Fruit fly (Drosophila melanogaster) whole organism, embryonic: ENCODE results near the gene MBD-like.

Experiments used
- Bgb ChIP-seq: fragments of 200-800 bp; sonication (Bioruptor generic); IDR thresholded peaks from 2 replicates; pipeline ENCODE4 v1.3.6; 2022; ENCODE audit warnings: missing biosample characterization, missing genetic modification characterization; ENCODE audit not compliant: partially characterized antibody
- BtbVII ChIP-seq: fragments of 200-800 bp; sonication (Bioruptor generic); optimal IDR thresholded peaks from 3 replicates; lab custom pipeline; 2017; ENCODE audit warnings: missing biosample characterization, mild to moderate bottlenecking, missing genetic modification characterization
- CG10979 ChIP-seq: fragments of 200-800 bp; sonication (Bioruptor generic); optimal IDR thresholded peaks from 2 replicates; lab custom pipeline; 2018; ENCODE audit warnings: missing biosample characterization, mild to moderate bottlenecking, missing genetic modification characterization, moderate library complexity
- CG11085 ChIP-seq: fragments of 200-800 bp; sonication (Bioruptor generic); IDR thresholded peaks from 2 replicates; pipeline ENCODE4 v1.3.6; 2022; ENCODE audit warnings: missing biosample characterization, missing genetic modification characterization
- CG11247 ChIP-seq: fragments of 200-800 bp; sonication (Bioruptor generic); IDR thresholded peaks from 2 replicates; pipeline ENCODE4 v1.3.6; 2022; ENCODE audit warnings: missing biosample characterization, missing genetic modification characterization
- CG12769 ChIP-seq: fragments of 200-800 bp; sonication (Bioruptor generic); optimal IDR thresholded peaks from 2 replicates; lab custom pipeline; 2019; ENCODE audit warnings: missing biosample characterization, mild to moderate bottlenecking, missing genetic modification characterization, moderate library complexity
- CG14441 ChIP-seq: fragments of 200-800 bp; sonication (Bioruptor generic); IDR thresholded peaks from 2 replicates; pipeline ENCODE4 v1.3.6; 2022; ENCODE audit warnings: missing biosample characterization, missing genetic modification characterization
- CG14860 ChIP-seq: fragments of 200-800 bp; sonication (Bioruptor generic); IDR thresholded peaks from 3 replicates; pipeline ENCODE4 v1.3.6; 2022; ENCODE audit warnings: missing biosample characterization, missing genetic modification characterization; ENCODE audit not compliant: partially characterized antibody
- CG15514 ChIP-seq: fragments of 200-800 bp; sonication (Bioruptor generic); optimal IDR thresholded peaks from 3 replicates; lab custom pipeline; 2017; ENCODE audit warnings: missing biosample characterization, missing genetic modification characterization, mild to moderate bottlenecking, moderate library complexity, missing genetic modification reagents
- CG1647 ChIP-seq: fragments of 200-800 bp; sonication (Bioruptor generic); optimal IDR thresholded peaks from 3 replicates; lab custom pipeline; 2016; ENCODE audit warnings: missing biosample characterization, missing genetic modification characterization
- CG17186 ChIP-seq: fragments of 200-800 bp; sonication (Bioruptor generic); optimal IDR thresholded peaks from 3 replicates; lab custom pipeline; 2017; ENCODE audit warnings: missing biosample characterization, missing genetic modification reagents, missing genetic modification characterization
- CG17361 ChIP-seq: fragments of 200-800 bp; sonication (Bioruptor generic); IDR thresholded peaks from 3 replicates; pipeline ENCODE4 v1.3.6; 2022; ENCODE audit warnings: missing biosample characterization, missing genetic modification characterization
- CG18599 ChIP-seq: fragments of 200-800 bp; sonication (Bioruptor generic); optimal IDR thresholded peaks from 3 replicates; lab custom pipeline; 2017; ENCODE audit warnings: missing biosample characterization, missing genetic modification characterization, mild to moderate bottlenecking, moderate library complexity, missing genetic modification reagents
- CG2116 ChIP-seq: fragments of 200-800 bp; sonication (Bioruptor generic); optimal IDR thresholded peaks from 3 replicates; lab custom pipeline; 2018; ENCODE audit warnings: missing biosample characterization, mild to moderate bottlenecking, missing genetic modification characterization
- CG2129 ChIP-seq: fragments of 200-800 bp; sonication (Bioruptor generic); IDR thresholded peaks from 2 replicates; pipeline ENCODE4 v1.3.6; 2022; ENCODE audit warnings: missing biosample characterization, missing genetic modification characterization; ENCODE audit not compliant: partially characterized antibody
- CG2678 ChIP-seq: fragments of 200-800 bp; sonication (Bioruptor generic); optimal IDR thresholded peaks from 3 replicates; lab custom pipeline; 2019; ENCODE audit warnings: missing biosample characterization, mild to moderate bottlenecking, missing genetic modification characterization, moderate library complexity
- CG6254 ChIP-seq: fragments of 200-800 bp; sonication (Bioruptor generic); optimal IDR thresholded peaks from 3 replicates; lab custom pipeline; 2017; ENCODE audit warnings: mild to moderate bottlenecking, missing biosample characterization, missing genetic modification reagents, missing genetic modification characterization
- CG6791 ChIP-seq: fragments of 200-800 bp; sonication (Bioruptor generic); IDR thresholded peaks from 3 replicates; pipeline ENCODE4 v1.3.6; 2022; ENCODE audit warnings: missing biosample characterization, missing genetic modification characterization; ENCODE audit not compliant: partially characterized antibody
- CG7556 ChIP-seq: fragments of 200-800 bp; sonication (Bioruptor generic); optimal IDR thresholded peaks from 2 replicates; lab custom pipeline; 2017; ENCODE audit warnings: missing biosample characterization, mild to moderate bottlenecking, missing genetic modification characterization
- CG8765 ChIP-seq: fragments of 200-800 bp; sonication (Bioruptor generic); IDR thresholded peaks from 2 replicates; pipeline ENCODE4 v1.3.6; 2022; ENCODE audit warnings: missing biosample characterization, missing genetic modification characterization
- CG9876 ChIP-seq: fragments of 200-800 bp; sonication (Bioruptor generic); optimal IDR thresholded peaks from 2 replicates; lab custom pipeline; 2016; ENCODE audit warnings: missing biosample characterization, missing genetic modification characterization
- CkIIα-i1 ChIP-seq: fragments of 200-800 bp; sonication (Bioruptor generic); IDR thresholded peaks from 2 replicates; pipeline ENCODE4 v1.3.6; 2022; ENCODE audit warnings: missing biosample characterization, missing genetic modification characterization
- Deaf1 ChIP-seq: fragments of 200-800 bp; optimal IDR thresholded peaks from 3 replicates; lab custom pipeline; 2019; ENCODE audit warnings: missing biosample characterization, mild to moderate bottlenecking, missing genetic modification characterization, moderate library complexity
- Dll ChIP-seq: fragments of 200-800 bp; sonication (Bioruptor generic); IDR thresholded peaks from 4 replicates; pipeline ENCODE4 v1.3.6; 2022; ENCODE audit warnings: missing biosample characterization, missing genetic modification characterization; ENCODE audit not compliant: partially characterized antibody
- E2f1 ChIP-seq: fragments of 200-800 bp; sonication (Bioruptor generic); IDR thresholded peaks from 2 replicates; pipeline ENCODE4 v1.3.6; 2022; ENCODE audit warnings: missing biosample characterization, missing genetic modification characterization
- Elba2 ChIP-seq: fragments of 200-800 bp; sonication (Bioruptor generic); optimal IDR thresholded peaks from 3 replicates; lab custom pipeline; 2016; ENCODE audit warnings: missing biosample characterization, missing genetic modification characterization
- Ets65A ChIP-seq: fragments of 200-800 bp; sonication (Bioruptor generic); peaks from one replicate; lab custom pipeline; 2016; ENCODE audit warnings: missing biosample characterization, missing genetic modification characterization
- Fer1 ChIP-seq: fragments of 200-800 bp; sonication (Bioruptor generic); optimal IDR thresholded peaks from 2 replicates; lab custom pipeline; 2017; ENCODE audit warnings: missing biosample characterization, mild to moderate bottlenecking, missing genetic modification characterization
- Lpt ChIP-seq: fragments of >200 bp; optimal IDR thresholded peaks from 2 replicates; lab custom pipeline; 2018; ENCODE audit warnings: missing biosample characterization, missing genetic modification characterization
- MESR4 ChIP-seq: fragments of 200-800 bp; sonication (Bioruptor generic); optimal IDR thresholded peaks from 2 replicates; lab custom pipeline; 2018; ENCODE audit warnings: missing biosample characterization, mild to moderate bottlenecking, missing genetic modification characterization, moderate library complexity
- Med ChIP-seq: fragments of 200-800 bp; sonication (Bioruptor generic); peaks from one replicate; lab custom pipeline; 2016; ENCODE audit warnings: missing biosample characterization, missing genetic modification characterization, mild to moderate bottlenecking, inconsistent platforms, moderate library complexity
- Mrtf ChIP-seq: fragments of 200-800 bp; sonication (Bioruptor generic); IDR thresholded peaks from 3 replicates; pipeline ENCODE4 v1.3.6; 2022; ENCODE audit warnings: missing biosample characterization, missing genetic modification characterization
- Nf-YA ChIP-seq: fragments of 200-800 bp; sonication (Bioruptor generic); IDR thresholded peaks from 2 replicates; pipeline ENCODE4 v1.3.6; 2022; ENCODE audit warnings: missing biosample characterization, missing genetic modification characterization
- Rfx ChIP-seq: fragments of 200-800 bp; sonication (Bioruptor generic); IDR thresholded peaks from 2 replicates; pipeline ENCODE4 v1.3.6; 2022; ENCODE audit warnings: missing biosample characterization, missing genetic modification characterization
- Scr ChIP-seq: fragments of 200-800 bp; sonication (Bioruptor generic); IDR thresholded peaks from 2 replicates; pipeline ENCODE4 v1.3.6; 2022; ENCODE audit warnings: missing biosample characterization, missing genetic modification characterization; ENCODE audit not compliant: partially characterized antibody
- ap ChIP-seq: fragments of 200-800 bp; sonication (Bioruptor generic); IDR thresholded peaks from 2 replicates; pipeline ENCODE4 v1.3.6; 2022; ENCODE audit warnings: missing biosample characterization, missing genetic modification characterization
- bcd ChIP-seq: fragments of 200-800 bp; sonication (Bioruptor generic); optimal IDR thresholded peaks from 2 replicates; lab custom pipeline; 2017; ENCODE audit warnings: missing biosample characterization, mild to moderate bottlenecking, missing genetic modification characterization
- dan ChIP-seq: fragments of 200-800 bp; sonication (Bioruptor generic); IDR thresholded peaks from 2 replicates; pipeline ENCODE4 v1.3.6; 2022; ENCODE audit warnings: missing biosample characterization, missing genetic modification characterization
- fd3F ChIP-seq: fragments of 200-800 bp; sonication (Bioruptor generic); optimal IDR thresholded peaks from 2 replicates; lab custom pipeline; 2018; ENCODE audit warnings: missing biosample characterization, mild to moderate bottlenecking, missing genetic modification characterization, moderate library complexity
- pum ChIP-seq: fragments of 200-800 bp; sonication (Bioruptor generic); optimal IDR thresholded peaks from 2 replicates; lab custom pipeline; 2016; ENCODE audit warnings: missing biosample characterization, missing genetic modification characterization
- repo ChIP-seq: fragments of 200-800 bp; sonication (Bioruptor generic); optimal IDR thresholded peaks from 2 replicates; lab custom pipeline; 2016; ENCODE audit warnings: missing biosample characterization, missing genetic modification characterization
- salm ChIP-seq: fragments of 200-800 bp; sonication (Bioruptor generic); optimal IDR thresholded peaks from 2 replicates; lab custom pipeline; 2018; ENCODE audit warnings: missing biosample characterization, mild to moderate bottlenecking, missing genetic modification characterization
- sens ChIP-seq: fragments of 200-800 bp; sonication (Bioruptor generic); peaks from one replicate; lab custom pipeline; 2016; ENCODE audit warnings: missing biosample characterization, missing genetic modification characterization
- shn ChIP-seq: fragments of 200-800 bp; sonication (Bioruptor generic); optimal IDR thresholded peaks from 3 replicates; lab custom pipeline; 2016; ENCODE audit warnings: missing biosample characterization, missing genetic modification characterization
- sisA ChIP-seq: fragments of 200-800 bp; sonication (Bioruptor generic); IDR thresholded peaks from 2 replicates; pipeline ENCODE4 v1.3.6; 2022; ENCODE audit warnings: missing biosample characterization, missing genetic modification characterization
- slou ChIP-seq: fragments of 200-800 bp; sonication (Bioruptor generic); optimal IDR thresholded peaks from 3 replicates; lab custom pipeline; 2016; ENCODE audit warnings: missing biosample characterization, missing genetic modification characterization
- sug ChIP-seq: fragments of 200-800 bp; optimal IDR thresholded peaks from 2 replicates; lab custom pipeline; 2019; ENCODE audit warnings: missing biosample characterization, mild to moderate bottlenecking, missing genetic modification characterization, moderate library complexity
- trh ChIP-seq: fragments of 200-800 bp; sonication (Bioruptor generic); optimal IDR thresholded peaks from 2 replicates; lab custom pipeline; 2016; ENCODE audit warnings: missing biosample characterization, missing genetic modification characterization
- zen ChIP-seq: fragments of 200-800 bp; sonication (Bioruptor generic); optimal IDR thresholded peaks from 3 replicates; lab custom pipeline; 2018; ENCODE audit warnings: missing biosample characterization, mild to moderate bottlenecking, missing genetic modification characterization, moderate library complexity
- zfh2 ChIP-seq: fragments of 200-800 bp; sonication (Bioruptor generic); optimal IDR thresholded peaks from 2 replicates; lab custom pipeline; 2016; ENCODE audit warnings: missing biosample characterization, missing genetic modification characterization

MBD-like gene

dm6 chr3R:9555334-9555974 lies 4.1 kb upstream of the MBD-like start, which contains the start of the genes CG9386 and BckdhA (continued):
- TF ChIP-seq CG10979 (tag; lab: Kevin White, UChicago) = peak; percentile 76
- peak; percentile 12; the same call in 1 of the 3 replicates for TF ChIP-seq CG6791 (GFP tag; lab: Robert Waterston, UW)
- peak; percentile 72 for TF ChIP-seq Rfx
- no peak for TF ChIP-seq Elba2 (GFP tag; lab: Kevin White, UChicago)
- peak; percentile 63 for TF ChIP-seq CG2678
- peak; percentile 63; the same call in 2 of the 3 replicates for TF ChIP-seq CG14860 (GFP tag; lab: Robert Waterston, UW)
- TF ChIP-seq slou = no peak
- TF ChIP-seq Scr (GFP tag; lab: Robert Waterston, UW) = peak; percentile 81
- no peak for TF ChIP-seq Nf-YA
- no peak for TF ChIP-seq sisA (GFP tag; lab: Robert Waterston, UW)
- peak; percentile 50 for TF ChIP-seq CG15514 (GFP tag; lab: Kevin White, UChicago)
- TF ChIP-seq CG8765 (GFP tag; lab: Robert Waterston, UW) = 0 out of 2 replicates have a peak, but pooled peaks have one; percentile 14
- no peak for TF ChIP-seq Deaf1
- no peak for TF ChIP-seq CG12769 (tag; lab: Kevin White, UChicago)
- TF ChIP-seq shn (GFP tag; lab: Kevin White, UChicago) = peak; percentile 42
- peak; percentile 66 for TF ChIP-seq CG11247 (GFP tag; lab: Robert Waterston, UW)
- TF ChIP-seq trh (GFP tag; lab: Kevin White, UChicago) = no peak
- peak; percentile 71 for TF ChIP-seq sens
- TF ChIP-seq MESR4 (GFP tag; lab: Kevin White, UChicago) = peak; percentile 68
- TF ChIP-seq CG17186 (GFP tag; lab: Kevin White, UChicago) = peak; percentile 52
- TF ChIP-seq Mrtf (GFP tag; lab: Robert Waterston, UW) = no peak
- TF ChIP-seq CG14441 (GFP tag; lab: Robert Waterston, UW) = peak; percentile 55
- no peak for TF ChIP-seq BtbVII (GFP tag; lab: Kevin White, UChicago)
- TF ChIP-seq sug = peak; percentile 60
- TF ChIP-seq salm (tag; lab: Kevin White, UChicago) = no peak
- TF ChIP-seq CG9876 (GFP tag; lab: Kevin White, UChicago) = peak; percentile 26
- no peak for TF ChIP-seq CG6254
- peak; percentile 58 for TF ChIP-seq zfh2 (GFP tag; lab: Kevin White, UChicago)
- peak; percentile 42 for TF ChIP-seq CG7556 (GFP tag; lab: Kevin White, UChicago)
- peak; percentile 92 for TF ChIP-seq Med
- TF ChIP-seq ap (GFP tag; lab: Robert Waterston, UW) = no peak
- TF ChIP-seq CkIIα-i1 (GFP tag; lab: Robert Waterston, UW) = no peak
- TF ChIP-seq fd3F (GFP tag; lab: Kevin White, UChicago) = peak; percentile 7
- no peak for TF ChIP-seq Lpt
- peak; percentile 21 for TF ChIP-seq bcd (GFP tag; lab: Kevin White, UChicago)
- TF ChIP-seq E2f1 (GFP tag; lab: Robert Waterston, UW) = no peak
- peak; percentile 42 for TF ChIP-seq Fer1
- TF ChIP-seq dan = no peak
- peak; percentile 69 for TF ChIP-seq Bgb (GFP tag; lab: Robert Waterston, UW)
- TF ChIP-seq CG2129 (GFP tag; lab: Robert Waterston, UW) = peak; percentile 36
- TF ChIP-seq zen (tag; lab: Kevin White, UChicago) = peak; percentile 5
- no peak for TF ChIP-seq repo
- peak; percentile 95 for TF ChIP-seq Ets65A
- peak; percentile 55 for TF ChIP-seq CG1647
- peak; percentile 34 for TF ChIP-seq pum (GFP tag; lab: Kevin White, UChicago)
- TF ChIP-seq CG17361 (GFP tag; lab: Robert Waterston, UW) = peak; percentile 74; the same call in 2 of the 3 replicates
- no peak for TF ChIP-seq CG11085
- peak; percentile 85 for TF ChIP-seq Dll (GFP tag; lab: Robert Waterston, UW)
- TF ChIP-seq CG2116 (GFP tag; lab: Kevin White, UChicago) = peak; percentile 81
- no peak for TF ChIP-seq CG18599 (GFP tag; lab: Kevin White, UChicago)
